Worm (Caenorhabditis elegans) whole organism, L2 larva: ENCODE measurements around the gene F55G7.3.

ENCODE experiments used
- C34F6.9 ChIP-seq: fragments of 150-350 bp; optimal IDR thresholded peaks from 2 replicates; lab custom pipeline; 2014; ENCODE audit warnings: missing biosample characterization, missing genetic modification characterization
- F13H6.1 ChIP-seq: sonication (generic microtip); optimal IDR thresholded peaks from 2 replicates; lab custom pipeline; 2016; ENCODE audit warnings: missing genetic modification characterization, missing compliant biosample characterization
- R02D3.7 ChIP-seq: fragments of 150-350 bp; optimal IDR thresholded peaks from 2 replicates; lab custom pipeline; 2014; ENCODE audit warnings: missing biosample characterization, missing genetic modification characterization
- Y55F3AM.14 ChIP-seq: fragments of 200-800 bp; sonication (Bioruptor generic); optimal IDR thresholded peaks from 2 replicates; lab custom pipeline; 2018; ENCODE audit warnings: mild to moderate bottlenecking, missing genetic modification characterization, missing compliant biosample characterization
- ZK546.5 ChIP-seq: sonication (generic microtip); optimal IDR thresholded peaks from 2 replicates; lab custom pipeline; 2017; ENCODE audit warnings: missing biosample characterization, missing genetic modification characterization
- aly-2 ChIP-seq: fragments of 150-350 bp; optimal IDR thresholded peaks from 2 replicates; lab custom pipeline; 2014; ENCODE audit warnings: missing biosample characterization, missing genetic modification characterization
- blmp-1 ChIP-seq: sonication (generic microtip); optimal IDR thresholded peaks from 2 replicates; lab custom pipeline; 2017; ENCODE audit warnings: missing genetic modification characterization, mild to moderate bottlenecking, missing compliant biosample characterization, antibody characterized with exemption, moderate library complexity; ENCODE audit not compliant: insufficient read depth
- ceh-16 ChIP-seq: fragments of 150-350 bp; optimal IDR thresholded peaks from 2 replicates; lab custom pipeline; 2014; ENCODE audit warnings: missing biosample characterization, missing genetic modification characterization
- ceh-82 ChIP-seq: fragments of 150-350 bp; optimal IDR thresholded peaks from 2 replicates; lab custom pipeline; 2014; ENCODE audit warnings: missing biosample characterization, missing genetic modification characterization
- crh-2 ChIP-seq: sonication (generic microtip); optimal IDR thresholded peaks from 2 replicates; lab custom pipeline; 2017; ENCODE audit warnings: missing biosample characterization, missing genetic modification characterization
- egl-27 ChIP-seq: sonication (generic microtip); optimal IDR thresholded peaks from 3 replicates; lab custom pipeline; 2017; ENCODE audit warnings: missing biosample characterization, missing genetic modification reagents, missing genetic modification characterization
- fos-1 ChIP-seq: fragments of 150-350 bp; optimal IDR thresholded peaks from 2 replicates; lab custom pipeline; 2014; ENCODE audit warnings: missing biosample characterization, missing genetic modification characterization
- gmeb-1 ChIP-seq: fragments of 150-350 bp; optimal IDR thresholded peaks from 2 replicates; lab custom pipeline; 2014; ENCODE audit warnings: missing biosample characterization, missing genetic modification characterization
- lin-11 ChIP-seq: fragments of 150-350 bp; sonication (generic microtip); optimal IDR thresholded peaks from 2 replicates; lab custom pipeline; 2014; ENCODE audit warnings: missing biosample characterization, missing genetic modification characterization, inconsistent platforms, mixed read lengths
- lin-13 ChIP-seq: fragments of 150-350 bp; optimal IDR thresholded peaks from 2 replicates; lab custom pipeline; 2014; ENCODE audit warnings: missing biosample characterization, missing genetic modification reagents, missing genetic modification characterization
- lin-39 ChIP-seq: fragments of 150-350 bp; optimal IDR thresholded peaks from 2 replicates; lab custom pipeline; 2014; ENCODE audit warnings: missing biosample characterization, missing genetic modification reagents, missing genetic modification characterization
- lsy-2 ChIP-seq, 2 experiments: fragments of 150-350 bp in 1 of 2; sonication (generic microtip) in 1 of 2; optimal IDR thresholded peaks; 2 replicates each; lab custom pipeline; 2014 to 2017; ENCODE audit warnings: missing biosample characterization in 2 of 2, missing genetic modification characterization in 2 of 2
- mab-5 ChIP-seq: fragments of 150-350 bp; optimal IDR thresholded peaks from 2 replicates; lab custom pipeline; 2014; ENCODE audit warnings: missing biosample characterization, missing genetic modification characterization
- mdl-1 ChIP-seq, 2 experiments: fragments of 150-350 bp in 1 of 2; sonication (generic microtip) in 1 of 2; optimal IDR thresholded peaks; 2 replicates each; lab custom pipeline; 2017; ENCODE audit warnings: missing biosample characterization in 2 of 2, missing genetic modification characterization in 2 of 2
- nhr-11 ChIP-seq: fragments of 150-350 bp; optimal IDR thresholded peaks from 2 replicates; lab custom pipeline; 2014; ENCODE audit warnings: missing biosample characterization, missing genetic modification characterization
- nhr-12 ChIP-seq: fragments of 150-350 bp; optimal IDR thresholded peaks from 2 replicates; lab custom pipeline; 2014; ENCODE audit warnings: missing biosample characterization, missing genetic modification characterization
- nhr-129 ChIP-seq: fragments of 150-350 bp; optimal IDR thresholded peaks from 2 replicates; lab custom pipeline; 2014; ENCODE audit warnings: missing biosample characterization, missing genetic modification characterization
- nhr-21 ChIP-seq: fragments of 150-350 bp; optimal IDR thresholded peaks from 2 replicates; lab custom pipeline; 2014; ENCODE audit warnings: missing biosample characterization, missing genetic modification characterization
- nhr-23 ChIP-seq: fragments of 150-350 bp; optimal IDR thresholded peaks from 2 replicates; lab custom pipeline; 2014; ENCODE audit warnings: missing biosample characterization, missing genetic modification reagents, missing genetic modification characterization
- nhr-237 ChIP-seq: fragments of 150-350 bp; optimal IDR thresholded peaks from 2 replicates; lab custom pipeline; 2014; ENCODE audit warnings: missing biosample characterization, missing genetic modification characterization
- nhr-25 ChIP-seq: fragments of 150-350 bp; sonication (generic microtip); optimal IDR thresholded peaks from 3 replicates; lab custom pipeline; 2014; ENCODE audit warnings: missing biosample characterization, missing genetic modification characterization
- nhr-6 ChIP-seq: fragments of 150-350 bp; optimal IDR thresholded peaks from 2 replicates; lab custom pipeline; 2014; ENCODE audit warnings: missing biosample characterization, missing genetic modification characterization
- peb-1 ChIP-seq: fragments of 150-350 bp; optimal IDR thresholded peaks from 2 replicates; lab custom pipeline; 2014; ENCODE audit warnings: missing biosample characterization, missing genetic modification characterization
- sem-4 ChIP-seq: fragments of 150-350 bp; optimal IDR thresholded peaks from 2 replicates; lab custom pipeline; 2014; ENCODE audit warnings: missing biosample characterization, missing genetic modification reagents, missing genetic modification characterization
- sma-3 ChIP-seq: sonication (generic microtip); optimal IDR thresholded peaks from 2 replicates; lab custom pipeline; 2016; ENCODE audit warnings: missing genetic modification reagents, missing genetic modification characterization, missing compliant biosample characterization
- sma-9 ChIP-seq, 2 experiments: fragments of 150-350 bp in 1 of 2; sonication (generic microtip) in 1 of 2; optimal IDR thresholded peaks; 2 replicates each; lab custom pipeline; 2014 to 2016; ENCODE audit warnings: missing genetic modification characterization in 2 of 2, mild to moderate bottlenecking in 1 of 2, missing biosample characterization in 1 of 2, missing compliant biosample characterization in 1 of 2, missing genetic modification reagents in 1 of 2, moderate library complexity in 1 of 2
- snpc-4 ChIP-seq: fragments of 150-350 bp; optimal IDR thresholded peaks from 2 replicates; lab custom pipeline; 2014; ENCODE audit warnings: missing biosample characterization, missing genetic modification characterization
- unc-39 ChIP-seq: fragments of 150-350 bp; optimal IDR thresholded peaks from 2 replicates; lab custom pipeline; 2014; ENCODE audit warnings: missing biosample characterization, missing genetic modification characterization
- unc-55 ChIP-seq: fragments of 150-350 bp; sonication (generic microtip); optimal IDR thresholded peaks from 3 replicates; lab custom pipeline; 2014; ENCODE audit warnings: missing biosample characterization, missing genetic modification reagents, missing genetic modification characterization
- unc-62 ChIP-seq: fragments of 150-350 bp; optimal IDR thresholded peaks from 2 replicates; lab custom pipeline; 2014; ENCODE audit warnings: missing biosample characterization, missing genetic modification reagents, missing genetic modification characterization
- zag-1 ChIP-seq: fragments of 150-350 bp; optimal IDR thresholded peaks from 2 replicates; lab custom pipeline; 2014; ENCODE audit warnings: missing biosample characterization, missing genetic modification characterization
- ztf-1 ChIP-seq: fragments of 200-800 bp; sonication (Bioruptor generic); conservative IDR thresholded peaks from 2 replicates; pipeline ENCODE4 v1.3.6; 2022; ENCODE audit warnings: missing genetic modification characterization, missing compliant biosample characterization
- ztf-11 ChIP-seq: sonication (generic microtip); optimal IDR thresholded peaks from 2 replicates; lab custom pipeline; 2017; ENCODE audit warnings: missing biosample characterization, missing genetic modification characterization
- ztf-4 ChIP-seq: fragments of 150-350 bp; optimal IDR thresholded peaks from 2 replicates; lab custom pipeline; 2014; ENCODE audit warnings: missing biosample characterization, missing genetic modification characterization

Gene F55G7.3

ce11 chrX:11934933-11935332, 6.9 kb downstream of the F55G7.3 start:
- TF ChIP-seq F13H6.1 (peak; percentile 30), sma-3 (peak; percentile 36), mdl-1 (tag; optimal IDR thresholded peaks at IDR 0.05; lab: Kevin White, UChicago) (peak in 1 of 2 experiments; percentile 4), egl-27 (tag; lab: Kevin White, UChicago) (peak; percentile 20), lsy-2 (tag; optimal IDR thresholded peaks at IDR 0.05; lab: Kevin White, UChicago) (peak in 1 of 2 experiments; percentile 24), crh-2 (tag; lab: Kevin White, UChicago) (peak; percentile 26), nhr-21 (tag; lab: Kevin White, UChicago) (peak; percentile 36), nhr-23 (tag; lab: Kevin White, UChicago) (no peak), fos-1 (tag; lab: Kevin White, UChicago) (peak; percentile 21), unc-55 (GFP tag; lab: Kevin White, UChicago) (peak; percentile 48), lin-39 (tag; lab: Kevin White, UChicago) (no peak), unc-39 (tag; lab: Kevin White, UChicago) (no peak), nhr-129 (tag; lab: Kevin White, UChicago) (peak; percentile 58), lin-11 (peak; percentile 43), lin-13 (peak; percentile 53), zag-1 (tag; lab: Kevin White, UChicago) (peak; percentile 27), sma-9 (GFP tag; optimal IDR thresholded peaks at IDR 0.05; lab: Kevin White, UChicago) (peak; percentile 60), sma-9 (tag; optimal IDR thresholded peaks at IDR 0.05; lab: Kevin White, UChicago) (no peak), C34F6.9 (peak; percentile 7), ceh-82 (tag; lab: Kevin White, UChicago) (no peak)

DNA sequence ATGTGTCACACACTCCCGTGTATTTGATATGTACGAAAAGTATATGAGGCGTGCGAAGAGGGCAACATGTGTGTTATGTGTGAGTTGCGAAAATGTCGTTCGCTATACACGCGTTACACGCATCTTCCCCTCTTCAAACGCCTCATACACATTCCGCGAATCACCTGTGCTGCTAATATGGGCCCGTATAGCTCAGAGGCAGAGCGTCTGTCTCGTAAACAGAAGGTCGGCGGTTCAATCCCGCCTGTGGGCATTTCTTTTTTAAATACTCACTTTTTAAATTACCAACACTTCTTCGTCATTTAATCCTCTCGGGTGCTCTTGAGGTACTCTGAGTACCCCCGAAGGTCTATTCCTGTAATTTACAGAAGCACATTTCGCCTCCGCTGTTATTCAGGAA, 8.3 kb downstream of the F55G7.3 start:
- TF ChIP-seq ceh-16 (no peak), crh-2 (tag; lab: Kevin White, UChicago) (no peak), lin-11 (no peak), ZK546.5 (tag; lab: Kevin White, UChicago) (no peak), nhr-129 (tag; lab: Kevin White, UChicago) (no peak), blmp-1 (tag; lab: Kevin White, UChicago) (no peak), snpc-4 (tag; lab: Kevin White, UChicago) (no peak), Y55F3AM.14 (GFP tag; lab: Kevin White, UChicago) (no peak), R02D3.7 (tag; lab: Kevin White, UChicago) (no peak), mab-5 (tag; lab: Kevin White, UChicago) (no peak), ztf-4 (tag; lab: Kevin White, UChicago) (no peak), unc-62 (GFP tag; lab: Kevin White, UChicago) (no peak), sem-4 (tag; lab: Kevin White, UChicago) (no peak), nhr-12 (tag; lab: Kevin White, UChicago) (no peak), C34F6.9 (no peak), ztf-1 (GFP tag; lab: Robert Waterston, UW) (no peak)

DNA sequence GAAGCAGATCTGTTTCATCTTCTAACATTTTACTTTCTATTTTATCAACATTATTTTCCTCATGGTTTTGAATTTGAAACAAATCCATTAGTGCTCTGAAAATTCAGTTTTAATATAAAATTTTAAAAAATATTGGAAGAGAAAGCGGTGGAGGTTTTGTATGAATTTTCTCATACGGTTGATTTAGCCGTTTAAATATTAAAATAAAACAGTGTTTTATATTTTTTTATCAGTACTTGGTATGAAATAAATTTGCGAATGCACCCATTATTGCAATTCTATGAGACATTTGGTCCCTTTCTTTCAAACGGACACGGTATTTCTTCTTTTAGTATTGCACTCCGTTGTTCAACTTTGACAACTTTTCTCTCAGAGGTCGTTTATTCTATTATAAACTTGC, 10.3 kb downstream of the F55G7.3 start, which contains the start of gene dot-1.4:
Gene dot-1.4, minus strand, starts transcription at position 101 of the 400 bp plus-strand sequence.
- TF ChIP-seq nhr-6 (tag; lab: Kevin White, UChicago) (no peak), nhr-12 (tag; lab: Kevin White, UChicago) (no peak), gmeb-1 (tag; lab: Kevin White, UChicago) (no peak), nhr-25 (no peak), unc-39 (tag; lab: Kevin White, UChicago) (no peak), nhr-237 (tag; lab: Kevin White, UChicago) (no peak), ztf-1 (GFP tag; lab: Robert Waterston, UW) (no peak), mab-5 (tag; lab: Kevin White, UChicago) (no peak), mdl-1 (tag; optimal IDR thresholded peaks at IDR 0.05; lab: Kevin White, UChicago) (no peak), ztf-11 (no peak), peb-1 (tag; lab: Kevin White, UChicago) (no peak), aly-2 (tag; lab: Kevin White, UChicago) (no peak), ceh-82 (tag; lab: Kevin White, UChicago) (no peak), sem-4 (tag; lab: Kevin White, UChicago) (no peak), C34F6.9 (no peak), nhr-11 (tag; lab: Kevin White, UChicago) (no peak), unc-55 (GFP tag; lab: Kevin White, UChicago) (no peak), nhr-23 (tag; lab: Kevin White, UChicago) (no peak)
